Worm (Caenorhabditis elegans): Measurements from ENCODE around the gene C45G9.8.

DNA sequence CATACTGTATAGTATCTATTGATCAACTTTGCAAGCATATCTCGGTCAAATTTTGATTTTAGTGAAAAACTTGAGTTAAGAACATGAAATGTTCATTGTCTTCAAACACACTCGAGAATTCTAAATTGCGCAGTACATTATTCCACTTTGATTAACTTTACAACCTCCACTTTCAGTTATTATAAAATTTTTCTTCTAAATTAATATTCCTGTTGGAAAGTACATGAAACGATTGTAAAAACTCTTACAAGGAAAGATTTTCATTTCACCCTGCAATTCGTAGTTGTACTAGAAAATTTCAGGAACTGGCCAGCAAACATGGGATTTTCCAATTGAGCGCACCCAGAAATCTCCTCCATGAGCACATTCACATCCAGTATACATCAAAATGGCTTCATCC lies 8.7 kb downstream of the C45G9.8 start, which contains the start of gene C45G9.14:
- TF ChIP-seq ztf-11 (tag; optimal IDR thresholded peaks at IDR 0.05) = no peak
- no peak for TF ChIP-seq nhr-67 (tag; optimal IDR thresholded peaks at IDR 0.05)
- TF ChIP-seq lin-39 (tag; optimal IDR thresholded peaks at IDR 0.05) = no peak
- TF ChIP-seq unc-62 (GFP tag; optimal IDR thresholded peaks at IDR 0.05) = no peak
